Worm (Caenorhabditis elegans) whole organism, L1 larva: ENCODE measurements around the gene C47E8.1.

Experiments used
- mep-1 ChIP-seq: fragments of 150-350 bp; optimal IDR thresholded peaks from 2 replicates; lab custom pipeline; 2014; ENCODE audit warnings: missing biosample characterization, missing genetic modification characterization
- pqm-1 ChIP-seq: sonication (generic microtip); optimal IDR thresholded peaks from 3 replicates; lab custom pipeline; 2017; ENCODE audit warnings: missing biosample characterization, missing genetic modification characterization

ce11 chrV:14633319-14633718, 32.5 kb upstream of the C47E8.1 start:
- TF ChIP-seq pqm-1 (tag; lab: Kevin White, UChicago) (no peak), mep-1 (tag; lab: Kevin White, UChicago) (no peak)
